Worm (Caenorhabditis elegans) whole organism, late embryonic: ENCODE data around the gene aman-1.

Experiments used
- C08G9.2 ChIP-seq: sonication (generic microtip); optimal IDR thresholded peaks from 2 replicates; lab custom pipeline; 2016; ENCODE audit warnings: mild to moderate bottlenecking, missing genetic modification characterization, moderate library complexity, missing compliant biosample characterization
- C38D4.7 ChIP-seq: fragments of 200-800 bp; sonication (Bioruptor generic); optimal IDR thresholded peaks from 2 replicates; lab custom pipeline; 2018; ENCODE audit warnings: mild to moderate bottlenecking, missing genetic modification characterization, moderate library complexity, missing compliant biosample characterization
- F13H6.1 ChIP-seq: sonication (generic microtip); optimal IDR thresholded peaks from 2 replicates; lab custom pipeline; 2016; ENCODE audit warnings: missing genetic modification characterization, missing compliant biosample characterization
- K09A11.1 ChIP-seq: sonication (generic microtip); optimal IDR thresholded peaks from 2 replicates; lab custom pipeline; 2017; ENCODE audit warnings: antibody characterized with exemption, mild to moderate bottlenecking, missing genetic modification characterization, missing compliant biosample characterization; ENCODE audit not compliant: insufficient read depth
- T23F11.4 ChIP-seq: fragments of 200-800 bp; sonication (Bioruptor generic); optimal IDR thresholded peaks from 2 replicates; lab custom pipeline; 2018; ENCODE audit warnings: mild to moderate bottlenecking, missing genetic modification characterization, missing compliant biosample characterization
- ahr-1 ChIP-seq: sonication (generic microtip); optimal IDR thresholded peaks from 2 replicates; lab custom pipeline; 2016; ENCODE audit warnings: missing genetic modification characterization, missing compliant biosample characterization
- ama-1 ChIP-seq: fragments of 150-350 bp; optimal IDR thresholded peaks from 2 replicates; lab custom pipeline; 2014
- ceh-14 ChIP-seq: sonication (generic microtip); optimal IDR thresholded peaks from 2 replicates; lab custom pipeline; 2016; ENCODE audit warnings: missing genotype, missing genetic modification characterization, missing compliant biosample characterization
- ceh-18 ChIP-seq: sonication (generic microtip); optimal IDR thresholded peaks from 2 replicates; lab custom pipeline; 2016; ENCODE audit warnings: missing genetic modification characterization, missing compliant biosample characterization
- ceh-19 ChIP-seq: fragments of 200-800 bp; sonication (Bioruptor generic); optimal IDR thresholded peaks from 2 replicates; lab custom pipeline; 2018; ENCODE audit warnings: mild to moderate bottlenecking, missing genetic modification characterization, missing compliant biosample characterization
- ceh-2 ChIP-seq: sonication (generic microtip); optimal IDR thresholded peaks from 2 replicates; lab custom pipeline; 2016; ENCODE audit warnings: missing genotype, missing genetic modification characterization, missing compliant biosample characterization
- ceh-22 ChIP-seq: sonication (generic microtip); optimal IDR thresholded peaks from 2 replicates; lab custom pipeline; 2017; ENCODE audit warnings: missing biosample characterization, missing genetic modification characterization
- ceh-31 ChIP-seq: sonication (generic microtip); optimal IDR thresholded peaks from 2 replicates; lab custom pipeline; 2016; ENCODE audit warnings: missing genetic modification characterization, missing compliant biosample characterization
- ceh-34 ChIP-seq: sonication (generic microtip); optimal IDR thresholded peaks from 2 replicates; lab custom pipeline; 2016; ENCODE audit warnings: mild to moderate bottlenecking, missing genetic modification characterization, missing compliant biosample characterization
- ceh-45 ChIP-seq: fragments of 200-800 bp; sonication (Bioruptor generic); IDR thresholded peaks from 2 replicates; pipeline ENCODE4 v1.3.6; 2022; ENCODE audit warnings: missing genetic modification reagents, missing genetic modification characterization, missing compliant biosample characterization
- ceh-48 ChIP-seq: sonication (generic microtip); optimal IDR thresholded peaks from 2 replicates; lab custom pipeline; 2016; ENCODE audit warnings: missing genetic modification characterization, inconsistent platforms, missing compliant biosample characterization
- dve-1 ChIP-seq: sonication (generic microtip); optimal IDR thresholded peaks from 2 replicates; lab custom pipeline; 2017; ENCODE audit warnings: antibody characterized with exemption, mild to moderate bottlenecking, missing genetic modification characterization, missing compliant biosample characterization
- elt-2 ChIP-seq: sonication (generic microtip); optimal IDR thresholded peaks from 2 replicates; lab custom pipeline; 2016; ENCODE audit warnings: missing genetic modification reagents, missing genetic modification characterization, missing compliant biosample characterization
- elt-4 ChIP-seq: sonication (generic microtip); optimal IDR thresholded peaks from 2 replicates; lab custom pipeline; 2016; ENCODE audit warnings: missing genetic modification characterization, missing compliant biosample characterization
- ets-4 ChIP-seq: sonication (generic microtip); optimal IDR thresholded peaks from 2 replicates; lab custom pipeline; 2016; ENCODE audit warnings: missing genetic modification characterization, missing compliant biosample characterization
- eyg-1 ChIP-seq: sonication (generic microtip); optimal IDR thresholded peaks from 2 replicates; lab custom pipeline; 2016; ENCODE audit warnings: missing genotype, missing genetic modification characterization, missing compliant biosample characterization
- fax-1 ChIP-seq: sonication (generic microtip); optimal IDR thresholded peaks from 2 replicates; lab custom pipeline; 2016; ENCODE audit warnings: missing genotype, missing genetic modification characterization, missing compliant biosample characterization
- fkh-10 ChIP-seq: fragments of 150-350 bp; optimal IDR thresholded peaks from 2 replicates; lab custom pipeline; 2014; ENCODE audit warnings: missing biosample characterization, missing genetic modification reagents, missing genetic modification characterization
- fkh-6 ChIP-seq: sonication (generic microtip); optimal IDR thresholded peaks from 2 replicates; lab custom pipeline; 2016; ENCODE audit warnings: missing genetic modification characterization, missing compliant biosample characterization
- gmeb-2 ChIP-seq: sonication (generic microtip); optimal IDR thresholded peaks from 2 replicates; lab custom pipeline; 2016; ENCODE audit warnings: missing genetic modification characterization, inconsistent platforms, missing compliant biosample characterization
- hlh-13 ChIP-seq: fragments of 200-800 bp; sonication (Bioruptor generic); optimal IDR thresholded peaks from 2 replicates; lab custom pipeline; 2018; ENCODE audit warnings: mild to moderate bottlenecking, missing genetic modification characterization, missing compliant biosample characterization
- hlh-30 ChIP-seq: sonication (generic microtip); optimal IDR thresholded peaks from 2 replicates; lab custom pipeline; 2017; ENCODE audit warnings: antibody characterized with exemption, missing genetic modification characterization, missing compliant biosample characterization; ENCODE audit not compliant: insufficient read depth
- hlh-8 ChIP-seq: sonication (generic microtip); optimal IDR thresholded peaks from 2 replicates; lab custom pipeline; 2016; ENCODE audit warnings: missing genotype, missing genetic modification characterization, missing compliant biosample characterization
- lim-6 ChIP-seq: sonication (generic microtip); optimal IDR thresholded peaks from 2 replicates; lab custom pipeline; 2016; ENCODE audit warnings: missing genetic modification characterization, missing compliant biosample characterization
- madf-2 ChIP-seq: sonication (generic microtip); optimal IDR thresholded peaks from 2 replicates; lab custom pipeline; 2017; ENCODE audit warnings: missing genetic modification characterization, missing compliant biosample characterization
- nfya-1 ChIP-seq: sonication (generic microtip); optimal IDR thresholded peaks from 2 replicates; lab custom pipeline; 2017; ENCODE audit warnings: missing genetic modification characterization, mild to moderate bottlenecking, missing compliant biosample characterization, antibody characterized with exemption, moderate library complexity
- nhr-11 ChIP-seq: fragments of 150-350 bp; optimal IDR thresholded peaks from 2 replicates; lab custom pipeline; 2014; ENCODE audit warnings: missing biosample characterization, missing genetic modification characterization
- pax-1 ChIP-seq: fragments of 150-350 bp; optimal IDR thresholded peaks from 2 replicates; lab custom pipeline; 2014; ENCODE audit warnings: missing biosample characterization, missing genetic modification characterization
- pha-4 ChIP-seq: fragments of 150-350 bp; optimal IDR thresholded peaks from 2 replicates; lab custom pipeline; 2018; ENCODE audit warnings: missing biosample characterization, missing genetic modification reagents, missing genetic modification characterization
- pqm-1 ChIP-seq: sonication (generic microtip); optimal IDR thresholded peaks from 2 replicates; lab custom pipeline; 2016; ENCODE audit warnings: missing genetic modification characterization, missing compliant biosample characterization
- ref-2 ChIP-seq: sonication (generic microtip); optimal IDR thresholded peaks from 2 replicates; lab custom pipeline; 2016; ENCODE audit warnings: missing genetic modification characterization, missing compliant biosample characterization
- rnt-1 ChIP-seq: sonication (generic microtip); optimal IDR thresholded peaks from 2 replicates; lab custom pipeline; 2016; ENCODE audit warnings: missing genetic modification characterization, missing compliant biosample characterization
- sdc-2 ChIP-seq: sonication (generic microtip); optimal IDR thresholded peaks from 2 replicates; lab custom pipeline; 2016; ENCODE audit warnings: missing genotype, missing genetic modification characterization, missing compliant biosample characterization
- sox-2 ChIP-seq: fragments of 200-800 bp; sonication (Bioruptor generic); IDR thresholded peaks from 2 replicates; pipeline ENCODE4 v1.3.6; 2022; ENCODE audit warnings: missing genetic modification reagents, missing genetic modification characterization, missing compliant biosample characterization
- syd-9 ChIP-seq: sonication (generic microtip); optimal IDR thresholded peaks from 2 replicates; lab custom pipeline; 2016; ENCODE audit warnings: mild to moderate bottlenecking, missing genetic modification characterization, moderate library complexity, missing compliant biosample characterization
- tbx-2 ChIP-seq: sonication (generic microtip); optimal IDR thresholded peaks from 2 replicates; lab custom pipeline; 2016; ENCODE audit warnings: missing genetic modification characterization, missing compliant biosample characterization
- tbx-7 ChIP-seq: sonication (generic microtip); optimal IDR thresholded peaks from 2 replicates; lab custom pipeline; 2016; ENCODE audit warnings: missing genotype, missing genetic modification characterization, missing compliant biosample characterization
- unc-3 ChIP-seq, 2 experiments: fragments of 200-800 bp in 1 of 2; sonication (Bioruptor generic) in 1 of 2; sonication (generic microtip) in 1 of 2; conservative IDR thresholded peaks in 1 of 2; optimal IDR thresholded peaks in 1 of 2; 2 replicates each; pipeline versions ENCODE4 v1.3.6 to Lab custom; 2016 to 2022; ENCODE audit warnings: missing compliant biosample characterization in 2 of 2, missing genetic modification characterization in 2 of 2, missing genetic modification reagents in 1 of 2
- unc-42 ChIP-seq: sonication (generic microtip); optimal IDR thresholded peaks from 2 replicates; lab custom pipeline; 2016; ENCODE audit warnings: missing genotype, missing genetic modification characterization, missing compliant biosample characterization
- unc-55 ChIP-seq: sonication (generic microtip); optimal IDR thresholded peaks from 2 replicates; lab custom pipeline; 2017; ENCODE audit warnings: missing biosample characterization, missing genetic modification reagents, missing genetic modification characterization
- unc-86 ChIP-seq: sonication (generic microtip); optimal IDR thresholded peaks from 2 replicates; lab custom pipeline; 2016; ENCODE audit warnings: missing genetic modification characterization, missing compliant biosample characterization
- ztf-16 ChIP-seq: sonication (generic microtip); optimal IDR thresholded peaks from 2 replicates; lab custom pipeline; 2017; ENCODE audit warnings: missing genetic modification characterization, missing compliant biosample characterization

aman-1 gene

DNA sequence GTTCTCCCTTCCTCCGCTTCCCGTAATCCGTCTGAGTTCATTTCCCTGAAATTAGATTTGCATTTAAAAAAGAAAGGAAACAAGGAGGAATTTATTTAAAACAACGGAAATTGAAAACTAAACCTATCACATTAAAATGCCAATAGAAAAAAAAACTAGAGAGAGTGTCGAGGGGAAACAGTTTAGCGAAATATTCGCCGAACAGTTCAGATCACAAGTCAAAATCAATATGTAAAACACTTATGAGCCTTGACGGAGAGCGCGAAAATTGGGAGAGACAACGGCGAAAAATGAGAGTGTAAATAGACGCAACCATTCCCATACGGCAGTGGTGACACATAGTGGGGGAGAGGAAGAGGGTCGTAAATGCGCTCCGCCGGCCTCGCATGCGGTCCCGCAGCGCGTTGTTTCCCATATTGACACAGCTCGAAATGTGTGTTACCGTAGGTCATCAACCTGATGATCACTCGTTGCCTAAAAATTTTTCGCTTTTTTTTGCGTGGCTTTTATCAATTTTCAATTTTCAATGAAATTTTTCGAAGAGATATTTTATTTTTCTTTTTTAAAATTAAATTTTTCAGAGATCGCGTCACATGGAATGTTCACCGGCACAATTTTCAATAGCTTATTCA lies 21.1 kb upstream of the aman-1 start, which contains the start of the genes dnj-14 and glit-1:
dnj-14 (minus strand) TSS at position 51 of the 632 bp plus-strand sequence.
glit-1 (plus strand) TSS at position 582 of the 632 bp plus-strand sequence.
- peak; percentile 16 for TF ChIP-seq K09A11.1 (tag; lab: Kevin White, UChicago)
- peak; percentile 23 for TF ChIP-seq fkh-6 (tag; lab: Kevin White, UChicago)
- TF ChIP-seq pha-4 (tag; lab: Kevin White, UChicago) = no peak
- TF ChIP-seq ref-2 (tag; lab: Kevin White, UChicago) = peak; percentile 87
- no peak for TF ChIP-seq ztf-16 (tag; lab: Kevin White, UChicago)
- TF ChIP-seq tbx-2 (tag; lab: Kevin White, UChicago) = peak; percentile 91
- peak; percentile 21 for TF ChIP-seq ceh-22 (tag; lab: Kevin White, UChicago)
- TF ChIP-seq ceh-19 = peak; percentile 54
- no peak for TF ChIP-seq elt-4 (tag; lab: Kevin White, UChicago)
- TF ChIP-seq ahr-1 (tag; lab: Kevin White, UChicago) = no peak
- peak; percentile 26 for TF ChIP-seq C08G9.2
- TF ChIP-seq sox-2 (GFP tag; lab: Robert Waterston, UW) = no peak
- TF ChIP-seq hlh-30 (tag; lab: Kevin White, UChicago) = peak; percentile 83
- TF ChIP-seq dve-1 (tag; lab: Kevin White, UChicago) = peak; percentile 38
- TF ChIP-seq hlh-13 = no peak
- no peak for TF ChIP-seq unc-3 (GFP tag; conservative IDR thresholded peaks at IDR 0.05; lab: Robert Waterston, UW)
- TF ChIP-seq unc-3 (tag; optimal IDR thresholded peaks at IDR 0.05; lab: Kevin White, UChicago) = peak; percentile 45
- TF ChIP-seq eyg-1 = peak; percentile 35
- peak; percentile 55 for TF ChIP-seq ets-4
- peak; percentile 81 for TF ChIP-seq ceh-34 (tag; lab: Kevin White, UChicago)
- peak; percentile 91 for TF ChIP-seq nfya-1 (tag; lab: Kevin White, UChicago)
- TF ChIP-seq rnt-1 (tag; lab: Kevin White, UChicago) = peak; percentile 73
- TF ChIP-seq madf-2 (tag; lab: Kevin White, UChicago) = peak; percentile 45
- no peak for TF ChIP-seq C38D4.7
- TF ChIP-seq ceh-18 (tag; lab: Kevin White, UChicago) = peak; percentile 85
- 0 out of 2 replicates have a peak, but pooled peaks have one; percentile 9 for TF ChIP-seq ceh-45 (GFP tag; lab: Robert Waterston, UW)
- peak; percentile 78 for TF ChIP-seq sdc-2 (tag; lab: Kevin White, UChicago)
- TF ChIP-seq pax-1 (tag; lab: Kevin White, UChicago) = no peak
- peak; percentile 68 for TF ChIP-seq pqm-1 (tag; lab: Kevin White, UChicago)
- TF ChIP-seq hlh-8 (tag; lab: Kevin White, UChicago) = peak; percentile 66
- TF ChIP-seq ceh-48 = peak; percentile 44
- no peak for TF ChIP-seq nhr-11
- peak; percentile 64 for TF ChIP-seq F13H6.1 (tag; lab: Kevin White, UChicago)
- TF ChIP-seq ceh-2 (tag; lab: Kevin White, UChicago) = peak; percentile 65
- peak; percentile 86 for TF ChIP-seq unc-42
- TF ChIP-seq ceh-31 (tag; lab: Kevin White, UChicago) = peak; percentile 88
- TF ChIP-seq fkh-10 (GFP tag; lab: Kevin White, UChicago) = no peak
- no peak for TF ChIP-seq tbx-7 (tag; lab: Kevin White, UChicago)
- peak; percentile 6 for TF ChIP-seq lim-6
- peak; percentile 58 for TF ChIP-seq T23F11.4
- TF ChIP-seq unc-55 = peak; percentile 85
- peak; percentile 43 for TF ChIP-seq ceh-14
- no peak for TF ChIP-seq fax-1
- TF ChIP-seq gmeb-2 (tag; lab: Kevin White, UChicago) = peak; percentile 27
- peak; percentile 68 for TF ChIP-seq elt-2
- no peak for TF ChIP-seq unc-86
- peak; percentile 60 for TF ChIP-seq syd-9
- TF ChIP-seq ama-1 (lab: Kevin White, UChicago) = no peak
